Worm (Caenorhabditis elegans) whole organism, midembryonic: ENCODE results near the gene F59B1.6.

Experiments
- T22C8.4 ChIP-seq: fragments of 200-800 bp; sonication (Bioruptor generic); IDR thresholded peaks from 2 replicates; pipeline ENCODE4 v1.3.6; 2022; ENCODE audit warnings: missing genetic modification characterization, missing compliant biosample characterization
- cog-1 ChIP-seq: sonication (generic microtip); optimal IDR thresholded peaks from 2 replicates; lab custom pipeline; 2016; ENCODE audit warnings: missing genetic modification characterization, missing compliant biosample characterization
- flt-1 ChIP-seq: fragments of 200-800 bp; sonication (Bioruptor generic); IDR thresholded peaks from 2 replicates; pipeline ENCODE4 v1.3.6; 2022; ENCODE audit warnings: missing genetic modification characterization, missing compliant biosample characterization
- klf-2 ChIP-seq: fragments of 200-800 bp; sonication (Bioruptor generic); conservative IDR thresholded peaks from 2 replicates; pipeline ENCODE4 v1.3.6; 2022; ENCODE audit warnings: missing genetic modification reagents, missing genetic modification characterization, missing compliant biosample characterization
- med-1 ChIP-seq: sonication (generic microtip); optimal IDR thresholded peaks from 2 replicates; lab custom pipeline; 2017; ENCODE audit warnings: missing genetic modification characterization, mild to moderate bottlenecking, missing compliant biosample characterization, antibody characterized with exemption, missing genetic modification reagents; ENCODE audit not compliant: insufficient read depth
- ref-1 ChIP-seq: fragments of 200-800 bp; sonication (Bioruptor generic); conservative IDR thresholded peaks from 2 replicates; pipeline ENCODE4 v1.3.6; 2022; ENCODE audit warnings: missing genetic modification reagents, missing genetic modification characterization, missing compliant biosample characterization
- tab-1 ChIP-seq: fragments of 200-800 bp; sonication (Bioruptor generic); IDR thresholded peaks from 2 replicates; pipeline ENCODE4 v1.3.6; 2022; ENCODE audit warnings: missing genetic modification characterization, missing compliant biosample characterization
- ztf-23 ChIP-seq: fragments of 200-800 bp; sonication (Bioruptor generic); IDR thresholded peaks from 2 replicates; pipeline ENCODE4 v1.3.6; 2022; ENCODE audit warnings: missing genetic modification reagents, missing genetic modification characterization, missing compliant biosample characterization
- ztf-29 ChIP-seq: fragments of 200-800 bp; sonication (Bioruptor generic); IDR thresholded peaks from 2 replicates; pipeline ENCODE4 v1.3.6; 2022; ENCODE audit warnings: missing genetic modification reagents, missing genetic modification characterization, missing compliant biosample characterization

The F59B1.6 gene

DNA sequence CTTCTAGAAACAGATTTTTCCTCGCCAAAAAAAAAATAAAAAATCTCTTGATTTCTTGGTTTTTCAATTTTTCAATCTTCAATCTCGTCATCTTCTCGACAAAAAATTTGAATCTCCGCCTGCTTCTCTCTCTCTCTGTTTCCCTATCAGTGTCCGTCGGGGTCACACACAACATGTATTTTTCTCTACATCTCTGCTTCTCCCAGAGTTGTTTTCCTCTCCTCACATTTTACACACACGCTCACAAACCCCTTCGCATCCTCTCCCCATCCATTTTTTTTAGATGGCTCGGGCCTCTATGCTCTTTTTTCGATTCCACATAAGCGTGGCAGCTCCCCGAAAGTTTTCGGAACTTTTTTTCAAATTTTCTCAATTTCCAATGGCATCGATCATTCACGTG is 51.7 kb downstream of the F59B1.6 start:
- TF ChIP-seq med-1 (GFP tag; lab: Kevin White, UChicago) (no peak), tab-1 (GFP tag; lab: Robert Waterston, UW) (no peak), ref-1 (GFP tag; lab: Robert Waterston, UW) (no peak), cog-1 (no peak), T22C8.4 (GFP tag; lab: Robert Waterston, UW) (no peak), klf-2 (no peak), ztf-23 (GFP tag; lab: Robert Waterston, UW) (no peak), ztf-29 (GFP tag; lab: Robert Waterston, UW) (no peak), flt-1 (GFP tag; lab: Robert Waterston, UW) (no peak)
